Fruit fly (Drosophila melanogaster): ENCODE data around the gene CG18749.

DNA sequence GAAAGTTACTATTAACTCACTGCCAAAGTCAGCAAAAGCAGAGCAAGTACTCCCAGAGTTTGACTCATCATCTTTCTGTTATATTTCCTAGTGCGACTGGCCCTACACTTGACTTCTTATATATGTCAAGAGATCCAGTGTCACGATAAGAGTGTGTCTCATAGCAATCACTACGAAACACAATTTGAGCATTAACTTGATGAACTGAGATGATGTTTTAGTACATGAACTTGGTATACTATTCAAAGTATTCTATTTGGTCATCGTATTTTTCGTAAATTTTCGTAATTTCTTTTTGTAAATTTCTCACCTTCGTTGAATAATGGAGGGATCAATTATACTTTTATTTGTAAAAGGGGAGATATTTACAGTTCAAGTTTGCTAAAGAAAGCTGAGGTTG, 46.6 kb downstream of the CG18749 start, which contains the start of gene CG11672:
- TF ChIP-seq CG12768 (GFP tag; optimal IDR thresholded peaks at IDR 0.05) (no peak), Clk (GFP tag; optimal IDR thresholded peaks at IDR 0.05) (no peak), kay (GFP tag; ENCODE audit: borderline replicate concordance) (no peak), CG33017 (tag; optimal IDR thresholded peaks at IDR 0.05) (no peak), CG1620 (GFP tag; optimal IDR thresholded peaks at IDR 0.05) (no peak), CG7045 (GFP tag; optimal IDR thresholded peaks at IDR 0.05) (no peak), CG7101 (tag; optimal IDR thresholded peaks at IDR 0.05) (no peak), toe (GFP tag; optimal IDR thresholded peaks at IDR 0.05) (no peak), cic (GFP tag; optimal IDR thresholded peaks at IDR 0.05) (no peak), CG11617 (GFP tag; optimal IDR thresholded peaks at IDR 0.05) (no peak), CG5204 (GFP tag; optimal IDR thresholded peaks at IDR 0.05) (no peak)

Data from whole organism, adult.